Worm (Caenorhabditis elegans) whole organism, L3 larva: ENCODE results near the gene ZK105.8.

ENCODE experiments used
- R02D3.7 ChIP-seq: fragments of 150-350 bp; optimal IDR thresholded peaks from 2 replicates; lab custom pipeline; 2014; ENCODE audit warnings: missing biosample characterization, missing genetic modification characterization
- aly-2 ChIP-seq: fragments of 150-350 bp; optimal IDR thresholded peaks from 2 replicates; lab custom pipeline; 2014; ENCODE audit warnings: missing biosample characterization, missing genetic modification characterization
- ceh-16 ChIP-seq: sonication (generic microtip); optimal IDR thresholded peaks from 2 replicates; lab custom pipeline; 2017; ENCODE audit warnings: missing biosample characterization, missing genetic modification characterization
- ceh-28 ChIP-seq: fragments of 150-350 bp; optimal IDR thresholded peaks from 2 replicates; lab custom pipeline; 2014; ENCODE audit warnings: missing biosample characterization, missing genetic modification reagents, missing genetic modification characterization
- ceh-9 ChIP-seq: sonication (generic microtip); optimal IDR thresholded peaks from 2 replicates; lab custom pipeline; 2018; ENCODE audit warnings: missing biosample characterization, missing genetic modification characterization
- egl-27 ChIP-seq: sonication (generic microtip); optimal IDR thresholded peaks from 4 replicates; lab custom pipeline; 2017; ENCODE audit warnings: missing biosample characterization, missing genetic modification reagents, missing genetic modification characterization
- egl-5 ChIP-seq: fragments of 150-350 bp; optimal IDR thresholded peaks from 2 replicates; lab custom pipeline; 2017; ENCODE audit warnings: missing biosample characterization, missing genetic modification reagents, missing genetic modification characterization, inconsistent platforms
- elt-1 ChIP-seq: fragments of 150-350 bp; optimal IDR thresholded peaks from 2 replicates; lab custom pipeline; 2014; ENCODE audit warnings: missing biosample characterization, missing genetic modification characterization
- elt-2 ChIP-seq: sonication (generic microtip); optimal IDR thresholded peaks from 2 replicates; lab custom pipeline; 2016; ENCODE audit warnings: missing genetic modification reagents, mild to moderate bottlenecking, missing genetic modification characterization, missing compliant biosample characterization
- elt-3 ChIP-seq, 3 experiments: fragments of 150-350 bp in 1 of 3; sonication (generic microtip) in 2 of 3; optimal IDR thresholded peaks; 2 replicates in 2 of 3; 4 replicates in 1 of 3; lab custom pipeline; 2014 to 2017; ENCODE audit warnings: missing biosample characterization in 3 of 3, missing genetic modification characterization in 3 of 3
- fos-1 ChIP-seq: fragments of 150-350 bp; optimal IDR thresholded peaks from 2 replicates; lab custom pipeline; 2014; ENCODE audit warnings: missing biosample characterization, missing genetic modification characterization
- hmg-11 ChIP-seq: sonication (generic microtip); optimal IDR thresholded peaks from 2 replicates; lab custom pipeline; 2016; ENCODE audit warnings: missing genetic modification characterization, missing compliant biosample characterization
- jun-1 ChIP-seq: fragments of 150-350 bp; optimal IDR thresholded peaks from 2 replicates; lab custom pipeline; 2014; ENCODE audit warnings: missing biosample characterization, missing genetic modification reagents, missing genetic modification characterization
- lin-15B ChIP-seq: fragments of 150-350 bp; optimal IDR thresholded peaks from 2 replicates; lab custom pipeline; 2014; ENCODE audit warnings: missing biosample characterization, missing genetic modification characterization
- lsy-12 ChIP-seq: sonication (generic microtip); optimal IDR thresholded peaks from 2 replicates; lab custom pipeline; 2016; ENCODE audit warnings: mild to moderate bottlenecking, missing genetic modification characterization, missing compliant biosample characterization
- mdl-1 ChIP-seq: fragments of 150-350 bp; optimal IDR thresholded peaks from 2 replicates; lab custom pipeline; 2014; ENCODE audit warnings: missing biosample characterization, missing genetic modification characterization
- mml-1 ChIP-seq: fragments of 150-350 bp; sonication (generic microtip); optimal IDR thresholded peaks from 3 replicates; lab custom pipeline; 2014; ENCODE audit warnings: missing biosample characterization, missing genetic modification characterization
- nfya-1 ChIP-seq: sonication (generic microtip); optimal IDR thresholded peaks from 2 replicates; lab custom pipeline; 2017; ENCODE audit warnings: missing genetic modification characterization, mild to moderate bottlenecking, missing compliant biosample characterization, antibody characterized with exemption, moderate library complexity; ENCODE audit not compliant: insufficient read depth
- nhr-12 ChIP-seq: fragments of 150-350 bp; optimal IDR thresholded peaks from 2 replicates; lab custom pipeline; 2014; ENCODE audit warnings: missing biosample characterization, missing genetic modification characterization
- nhr-23 ChIP-seq: fragments of 150-350 bp; optimal IDR thresholded peaks from 2 replicates; lab custom pipeline; 2014; ENCODE audit warnings: missing biosample characterization, missing genetic modification reagents, missing genetic modification characterization
- nhr-25 ChIP-seq: sonication (generic microtip); optimal IDR thresholded peaks from 2 replicates; lab custom pipeline; 2017; ENCODE audit warnings: missing biosample characterization, missing genetic modification characterization
- nhr-28 ChIP-seq: fragments of 150-350 bp; optimal IDR thresholded peaks from 2 replicates; lab custom pipeline; 2014; ENCODE audit warnings: missing biosample characterization, missing genetic modification characterization
- nhr-43 ChIP-seq: sonication (generic microtip); optimal IDR thresholded peaks from 2 replicates; lab custom pipeline; 2016; ENCODE audit warnings: mild to moderate bottlenecking, missing genetic modification characterization, missing compliant biosample characterization; ENCODE audit not compliant: poor library complexity, severe bottlenecking
- nhr-67 ChIP-seq: fragments of 150-350 bp; optimal IDR thresholded peaks from 2 replicates; lab custom pipeline; 2014; ENCODE audit warnings: missing biosample characterization, missing genetic modification characterization
- nhr-76 ChIP-seq: fragments of 150-350 bp; sonication (generic microtip); optimal IDR thresholded peaks from 5 replicates; lab custom pipeline; 2014; ENCODE audit warnings: missing biosample characterization, missing genetic modification characterization
- nhr-77 ChIP-seq: fragments of 150-350 bp; optimal IDR thresholded peaks from 2 replicates; lab custom pipeline; 2014; ENCODE audit warnings: missing biosample characterization, missing genetic modification characterization
- pha-4 ChIP-seq: fragments of 150-350 bp; optimal IDR thresholded peaks from 2 replicates; lab custom pipeline; 2014; ENCODE audit warnings: missing biosample characterization, missing genetic modification reagents, missing genetic modification characterization
- pqm-1 ChIP-seq: fragments of 150-350 bp; optimal IDR thresholded peaks from 2 replicates; lab custom pipeline; 2017; ENCODE audit warnings: missing biosample characterization, missing genetic modification characterization, inconsistent platforms
- skn-1 ChIP-seq: fragments of 150-350 bp; optimal IDR thresholded peaks from 2 replicates; lab custom pipeline; 2014; ENCODE audit warnings: missing biosample characterization, missing genetic modification characterization
- snpc-4 ChIP-seq: fragments of 150-350 bp; optimal IDR thresholded peaks from 2 replicates; lab custom pipeline; 2014; ENCODE audit warnings: missing biosample characterization, missing genetic modification characterization
- unc-39 ChIP-seq: sonication (generic microtip); optimal IDR thresholded peaks from 4 replicates; lab custom pipeline; 2017; ENCODE audit warnings: missing biosample characterization, missing genetic modification characterization
- unc-62 ChIP-seq: fragments of 150-350 bp; sonication (generic microtip); optimal IDR thresholded peaks from 4 replicates; lab custom pipeline; 2014; ENCODE audit warnings: missing biosample characterization, missing genetic modification reagents, missing genetic modification characterization
- ztf-11 ChIP-seq: fragments of 150-350 bp; optimal IDR thresholded peaks from 2 replicates; lab custom pipeline; 2014; ENCODE audit warnings: missing biosample characterization, missing genetic modification characterization
- ztf-4 ChIP-seq: fragments of 150-350 bp; optimal IDR thresholded peaks from 2 replicates; lab custom pipeline; 2014; ENCODE audit warnings: missing biosample characterization, missing genetic modification characterization

Gene ZK105.8

ce11 chrV:7723967-7724544, at the start of gene ZK105.8, which contains the start of gene ZK105.6:
TSS of gene ZK105.8 (plus strand) at chrV:7724494.
TSS of gene ZK105.6 (minus strand) at chrV:7724067.
- TF ChIP-seq ceh-9 (tag; lab: Kevin White, UChicago) (no peak), egl-27 (tag; lab: Kevin White, UChicago) (no peak), nhr-77 (tag; lab: Kevin White, UChicago) (no peak), ceh-28 (tag; lab: Kevin White, UChicago) (no peak), nhr-67 (tag; lab: Kevin White, UChicago) (no peak)
- TF ChIP-seq, all 47 proteins: peak for 0

ce11 chrV:7675904-7676303, 48.4 kb upstream of the ZK105.8 start, which contains the start of gene C12D5.3:
TSS of gene C12D5.3 (plus strand) at chrV:7676204.
- TF ChIP-seq mdl-1 (tag; lab: Kevin White, UChicago) (no peak), snpc-4 (tag; lab: Kevin White, UChicago) (no peak), ztf-4 (tag; lab: Kevin White, UChicago) (no peak), jun-1 (tag; lab: Kevin White, UChicago) (no peak), skn-1 (no peak), elt-1 (tag; lab: Kevin White, UChicago) (no peak), unc-62 (GFP tag; lab: Kevin White, UChicago) (no peak), lsy-12 (no peak), hmg-11 (tag; lab: Kevin White, UChicago) (no peak), nhr-76 (tag; lab: Kevin White, UChicago) (no peak), unc-39 (tag; lab: Kevin White, UChicago) (no peak)

- TF ChIP-seq egl-5 = peak; percentile 29
- peak; percentile 65 for TF ChIP-seq ceh-28 (tag; lab: Kevin White, UChicago)
- TF ChIP-seq ztf-11 (tag; lab: Kevin White, UChicago) = no peak
- peak; percentile 36 for TF ChIP-seq nhr-23 (tag; lab: Kevin White, UChicago)
- peak; percentile 32 for TF ChIP-seq elt-2 (tag; lab: Kevin White, UChicago)
- TF ChIP-seq nhr-25 (tag; lab: Kevin White, UChicago) = peak; percentile 25
- TF ChIP-seq pqm-1 (tag; lab: Kevin White, UChicago) = peak; percentile 74
- TF ChIP-seq hmg-11 (tag; lab: Kevin White, UChicago) = no peak
Observed at ce11 chrV:7681388-7681787, 42.9 kb upstream of the ZK105.8 start, which contains the start of gene cyp-33A1. TSS of gene cyp-33A1 (minus strand) at chrV:7681459.

- TF ChIP-seq elt-3 (tag; optimal IDR thresholded peaks at IDR 0.05; lab: Kevin White, UChicago) (no peak), snpc-4 (tag; lab: Kevin White, UChicago) (no peak), R02D3.7 (no peak), elt-2 (tag; lab: Kevin White, UChicago) (no peak), ceh-16 (no peak), lin-15B (no peak), nhr-43 (tag; lab: Kevin White, UChicago) (no peak), mml-1 (tag; lab: Kevin White, UChicago) (no peak)
- TF ChIP-seq, all 47 proteins: peak for 0
Observed at ce11 chrV:7683907-7684655, 40.2 kb upstream of the ZK105.8 start, which contains the start of gene sre-11. TSS of gene sre-11 (minus strand) at chrV:7683957.

ce11 chrV:7686189-7686588, 38.1 kb upstream of the ZK105.8 start, which contains the start of the genes nhr-94 and nhr-152:
TSS of gene nhr-94 (minus strand) at chrV:7686335.
TSS of gene nhr-152 (plus strand) at chrV:7686350.
- no peak for TF ChIP-seq ztf-11 (tag; lab: Kevin White, UChicago)
- peak; percentile 46 for TF ChIP-seq nfya-1 (tag; lab: Kevin White, UChicago)
- TF ChIP-seq nhr-12 = no peak
- TF ChIP-seq unc-39 (tag; lab: Kevin White, UChicago) = no peak
- TF ChIP-seq elt-2 (tag; lab: Kevin White, UChicago) = no peak
- TF ChIP-seq pha-4 (tag; lab: Kevin White, UChicago) = no peak
- no peak for TF ChIP-seq nhr-28 (tag; lab: Kevin White, UChicago)
- TF ChIP-seq snpc-4 (tag; lab: Kevin White, UChicago) = no peak
- TF ChIP-seq nhr-25 (tag; lab: Kevin White, UChicago) = peak; percentile 80
- no peak for TF ChIP-seq ceh-16
- no peak for TF ChIP-seq aly-2 (tag; lab: Kevin White, UChicago)
- peak; percentile 97 for TF ChIP-seq elt-1 (tag; lab: Kevin White, UChicago)
- TF ChIP-seq fos-1 (tag; lab: Kevin White, UChicago) = no peak
- TF ChIP-seq mdl-1 (tag; lab: Kevin White, UChicago) = no peak
